Worm (Caenorhabditis elegans): ENCODE data around the gene Y22D7AL.11.

The Y22D7AL.11 gene

DNA sequence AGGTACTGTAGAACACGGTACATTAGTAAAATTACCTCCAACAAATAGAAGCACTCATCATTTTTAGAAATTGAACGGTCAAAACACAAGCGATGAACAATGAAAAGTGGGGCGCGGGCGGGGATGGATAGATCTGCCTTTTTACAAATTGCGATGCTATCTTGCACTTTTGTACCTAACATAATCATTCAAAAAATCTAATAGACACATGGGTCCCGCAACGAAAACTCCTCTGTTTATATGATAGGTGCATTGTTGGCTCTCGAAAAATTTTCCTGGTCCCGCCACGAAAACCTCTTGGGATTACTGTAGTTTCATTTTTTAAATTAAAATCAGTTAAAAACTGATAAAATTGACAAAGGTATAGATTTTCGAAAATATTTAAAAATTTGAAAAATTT, at the start of gene Y22D7AL.11:
Gene Y22D7AL.11, minus strand, starts transcription at position 101 of the 400 bp plus-strand sequence.
- TF ChIP-seq tab-1 (GFP tag; IDR thresholded peaks at IDR 0.05) (no peak), ztf-29 (GFP tag; IDR thresholded peaks at IDR 0.05) (no peak), flt-1 (GFP tag; IDR thresholded peaks at IDR 0.05) (no peak), cog-1 (tag; optimal IDR thresholded peaks at IDR 0.05) (no peak), med-1 (GFP tag; optimal IDR thresholded peaks at IDR 0.05; ENCODE audit: insufficient read depth) (no peak), T22C8.4 (GFP tag; IDR thresholded peaks at IDR 0.05) (no peak), ref-1 (GFP tag; conservative IDR thresholded peaks at IDR 0.05) (no peak), klf-2 (GFP tag; conservative IDR thresholded peaks at IDR 0.05) (no peak), ztf-23 (GFP tag; IDR thresholded peaks at IDR 0.05) (no peak)

DNA sequence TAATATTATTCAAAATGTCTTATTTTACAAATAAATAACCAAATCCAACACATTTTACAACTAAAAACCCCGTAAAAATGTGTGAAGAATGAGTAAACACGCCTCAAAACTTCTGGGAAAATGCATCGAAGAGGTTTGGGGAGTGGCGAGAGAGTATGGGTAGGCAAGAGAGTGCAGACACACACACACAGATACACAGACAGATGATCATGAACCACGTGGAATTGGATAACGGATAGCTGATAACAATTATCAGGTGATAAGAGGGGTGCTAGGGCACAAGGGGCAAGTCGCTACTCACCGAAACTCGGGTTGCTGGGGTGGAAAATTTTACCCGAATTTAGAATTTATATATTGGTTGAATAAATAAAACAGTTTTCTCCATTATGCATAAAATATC, 48.1 kb upstream of the Y22D7AL.11 start:
- no peak for TF ChIP-seq klf-2 (GFP tag; conservative IDR thresholded peaks at IDR 0.05)
- no peak for TF ChIP-seq cog-1 (tag; optimal IDR thresholded peaks at IDR 0.05)
- TF ChIP-seq flt-1 (GFP tag; IDR thresholded peaks at IDR 0.05), result no peak
- no peak for TF ChIP-seq T22C8.4 (GFP tag; IDR thresholded peaks at IDR 0.05)
- TF ChIP-seq ztf-23 (GFP tag; IDR thresholded peaks at IDR 0.05), result no peak
- no peak for TF ChIP-seq med-1 (GFP tag; optimal IDR thresholded peaks at IDR 0.05; ENCODE audit: insufficient read depth)

DNA sequence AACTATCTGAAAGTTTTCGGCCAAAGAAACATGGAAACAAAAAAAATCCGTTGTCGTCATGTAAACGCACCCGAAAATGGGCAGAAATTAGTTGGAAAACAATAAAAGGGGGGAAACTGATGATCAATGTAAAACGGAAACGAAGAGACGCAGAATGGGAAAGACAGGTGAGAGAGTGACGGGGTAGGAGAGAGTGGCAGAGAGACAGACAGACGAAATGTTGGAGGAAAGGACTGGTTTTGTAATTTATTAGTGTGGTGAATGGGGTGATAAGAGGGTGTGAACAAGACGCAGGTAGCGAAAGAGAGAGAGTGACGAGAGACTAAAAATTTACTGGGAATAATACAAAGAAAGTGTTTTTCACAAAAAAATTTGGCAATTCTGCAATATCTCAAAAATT, 46.8 kb upstream of the Y22D7AL.11 start:
- TF ChIP-seq T22C8.4 (GFP tag; IDR thresholded peaks at IDR 0.05) (no peak), ztf-23 (GFP tag; IDR thresholded peaks at IDR 0.05) (no peak), med-1 (GFP tag; optimal IDR thresholded peaks at IDR 0.05; ENCODE audit: insufficient read depth) (no peak), tab-1 (GFP tag; IDR thresholded peaks at IDR 0.05) (no peak), ref-1 (GFP tag; conservative IDR thresholded peaks at IDR 0.05) (no peak), flt-1 (GFP tag; IDR thresholded peaks at IDR 0.05) (no peak)

DNA sequence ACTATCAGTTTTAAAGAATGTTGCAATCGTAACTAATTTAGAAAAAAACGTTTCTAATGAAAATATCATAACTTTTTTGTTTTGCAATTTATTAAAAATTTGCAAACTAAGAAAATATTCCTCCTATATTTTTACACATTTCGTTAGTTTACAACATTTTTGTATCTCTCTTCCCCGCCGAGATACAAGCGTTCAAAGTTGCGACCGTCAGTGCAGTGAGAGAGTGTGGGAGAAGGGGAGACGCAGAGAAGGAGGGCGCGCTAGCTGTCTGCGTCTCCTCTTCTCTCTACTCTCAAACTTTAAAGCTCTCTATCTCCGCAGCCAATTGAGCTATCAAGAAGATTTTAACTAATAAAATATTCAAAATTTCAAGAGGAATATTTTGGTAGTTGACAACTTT, 46.2 kb upstream of the Y22D7AL.11 start:
- no peak for TF ChIP-seq tab-1 (GFP tag; IDR thresholded peaks at IDR 0.05)
- TF ChIP-seq T22C8.4 (GFP tag; IDR thresholded peaks at IDR 0.05), result no peak

DNA sequence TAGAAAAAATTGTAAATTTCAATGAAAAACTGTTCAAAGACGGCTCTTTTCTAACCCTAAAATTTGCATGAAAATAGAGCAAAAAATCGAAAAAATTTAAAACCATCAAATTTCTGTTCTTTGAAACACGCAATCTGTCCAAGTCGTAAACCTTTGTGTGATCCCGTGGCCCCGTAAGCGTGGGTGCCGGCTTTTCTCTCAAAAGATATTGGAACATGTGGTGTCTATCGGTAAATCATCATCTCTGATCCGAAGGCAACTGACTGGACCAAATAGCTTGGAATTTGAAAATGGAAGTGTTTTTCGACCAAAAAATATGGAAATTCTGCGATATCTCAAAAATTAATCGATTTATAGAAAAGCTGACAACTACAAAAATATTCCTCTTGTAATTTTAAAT, 44.5 kb upstream of the Y22D7AL.11 start:
- no peak for TF ChIP-seq ztf-29 (GFP tag; IDR thresholded peaks at IDR 0.05)

DNA sequence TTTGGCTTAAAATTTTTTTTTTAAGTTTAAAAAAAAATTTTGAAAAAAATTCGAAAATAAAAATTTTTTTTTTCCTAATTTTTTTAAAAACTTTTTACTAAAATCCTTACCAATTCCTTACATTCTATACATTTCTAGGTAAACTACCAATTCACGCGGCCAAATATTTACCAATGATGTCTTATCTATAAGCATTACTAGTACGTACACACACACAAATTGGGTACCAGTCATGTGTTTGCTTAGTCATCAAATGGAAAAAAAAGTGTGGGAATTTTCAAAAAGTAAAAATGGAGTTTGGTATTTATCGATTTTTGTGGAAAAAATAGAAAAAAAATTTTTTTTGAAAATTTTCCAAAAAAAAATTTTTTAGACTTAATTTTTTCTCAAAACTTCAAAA, 42.4 kb upstream of the Y22D7AL.11 start, which contains the start of gene Y22D7AR.6:
Gene Y22D7AR.6, minus strand, starts transcription at position 134 of the 400 bp plus-strand sequence.
- TF ChIP-seq flt-1 (GFP tag; IDR thresholded peaks at IDR 0.05) (no peak), ref-1 (GFP tag; conservative IDR thresholded peaks at IDR 0.05) (no peak), T22C8.4 (GFP tag; IDR thresholded peaks at IDR 0.05) (no peak), tab-1 (GFP tag; IDR thresholded peaks at IDR 0.05) (no peak)

- TF ChIP-seq tab-1 (GFP tag; IDR thresholded peaks at IDR 0.05) (no peak), ref-1 (GFP tag; conservative IDR thresholded peaks at IDR 0.05) (no peak), cog-1 (tag; optimal IDR thresholded peaks at IDR 0.05) (no peak), T22C8.4 (GFP tag; IDR thresholded peaks at IDR 0.05) (no peak), med-1 (GFP tag; optimal IDR thresholded peaks at IDR 0.05; ENCODE audit: insufficient read depth) (no peak), flt-1 (GFP tag; IDR thresholded peaks at IDR 0.05) (no peak), klf-2 (GFP tag; conservative IDR thresholded peaks at IDR 0.05) (no peak), ztf-29 (GFP tag; IDR thresholded peaks at IDR 0.05) (no peak), ztf-23 (GFP tag; IDR thresholded peaks at IDR 0.05) (no peak)
These were observed 40.6 kb upstream of the Y22D7AL.11 start for ce11 chrIII:1674760-1675159.

ce11 chrIII:1673320-1673719, 39.1 kb upstream of the Y22D7AL.11 start:
- TF ChIP-seq ztf-29 (GFP tag; IDR thresholded peaks at IDR 0.05), result no peak

DNA sequence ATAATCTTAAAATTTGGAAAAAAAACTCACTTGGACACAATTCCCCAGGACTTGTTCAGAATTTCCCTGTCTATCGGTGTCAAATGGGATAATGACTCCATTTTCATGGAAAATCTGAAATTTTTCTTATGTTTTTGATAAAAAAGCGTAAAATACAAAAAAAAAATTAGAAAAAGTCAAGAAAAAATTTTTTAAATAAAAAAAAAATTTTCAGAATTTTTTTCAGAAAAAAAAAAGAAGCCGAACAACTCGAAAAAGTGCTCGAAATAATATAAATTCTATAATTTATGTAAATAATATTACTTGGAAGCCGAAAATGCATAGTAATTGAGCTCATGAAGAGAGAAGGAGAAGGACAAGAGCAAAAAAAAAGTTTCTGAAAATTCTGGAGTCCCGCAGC, 34.3 kb upstream of the Y22D7AL.11 start, which contains the start of gene glb-30:
Gene glb-30, minus strand, starts transcription at position 101 of the 400 bp plus-strand sequence.
- no peak for TF ChIP-seq T22C8.4 (GFP tag; IDR thresholded peaks at IDR 0.05)
- no peak for TF ChIP-seq flt-1 (GFP tag; IDR thresholded peaks at IDR 0.05)
- TF ChIP-seq cog-1 (tag; optimal IDR thresholded peaks at IDR 0.05), result no peak
- TF ChIP-seq tab-1 (GFP tag; IDR thresholded peaks at IDR 0.05), result no peak
- TF ChIP-seq klf-2 (GFP tag; conservative IDR thresholded peaks at IDR 0.05), result no peak
- no peak for TF ChIP-seq ztf-23 (GFP tag; IDR thresholded peaks at IDR 0.05)
- TF ChIP-seq med-1 (GFP tag; optimal IDR thresholded peaks at IDR 0.05; ENCODE audit: insufficient read depth), result no peak
- TF ChIP-seq ref-1 (GFP tag; conservative IDR thresholded peaks at IDR 0.05), result no peak
- TF ChIP-seq ztf-29 (GFP tag; IDR thresholded peaks at IDR 0.05), result no peak

DNA sequence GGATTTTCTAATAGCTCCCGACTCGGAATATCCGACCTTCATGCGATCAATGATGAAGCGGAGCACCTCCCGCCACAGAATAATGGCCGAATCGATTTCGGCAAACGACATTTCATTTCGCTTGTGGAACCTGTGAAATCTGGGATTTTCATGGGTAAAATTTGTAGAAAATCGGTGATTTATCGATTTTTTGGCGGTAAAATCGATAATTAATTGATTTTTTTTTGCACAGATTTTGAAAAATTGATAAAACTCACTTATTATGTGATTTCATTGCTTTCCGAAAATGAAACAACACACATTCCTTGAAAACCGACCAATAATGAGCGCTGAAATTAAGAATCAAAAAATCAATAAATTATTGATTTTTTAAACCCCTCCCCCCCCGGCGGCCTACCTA, 32.7 kb upstream of the Y22D7AL.11 start:
- TF ChIP-seq tab-1 (GFP tag; IDR thresholded peaks at IDR 0.05) (no peak), T22C8.4 (GFP tag; IDR thresholded peaks at IDR 0.05) (peak; percentile 72), klf-2 (GFP tag; conservative IDR thresholded peaks at IDR 0.05) (no peak), ref-1 (GFP tag; conservative IDR thresholded peaks at IDR 0.05) (no peak), cog-1 (tag; optimal IDR thresholded peaks at IDR 0.05) (no peak), ztf-23 (GFP tag; IDR thresholded peaks at IDR 0.05) (no peak), ztf-29 (GFP tag; IDR thresholded peaks at IDR 0.05) (no peak)

- TF ChIP-seq ztf-29 (GFP tag; IDR thresholded peaks at IDR 0.05) (no peak), T22C8.4 (GFP tag; IDR thresholded peaks at IDR 0.05) (0 out of 2 replicates have a peak, but pooled peaks have one; percentile 7)
These were observed 31.7 kb upstream of the Y22D7AL.11 start, which contains the start of gene Y22D7AR.3 for ce11 chrIII:1665799-1666308. Gene Y22D7AR.3, minus strand, starts transcription at chrIII:1665849.

All from whole organism, midembryonic.